Worm (Caenorhabditis elegans) whole organism, mixed stage, embryonic: Measurements from ENCODE around the gene C43H6.4.

Source experiments
- M03D4.4 ChIP-seq: sonication (generic microtip); optimal IDR thresholded peaks from 2 replicates; lab custom pipeline; 2017; ENCODE audit warnings: mild to moderate bottlenecking, missing genetic modification characterization, missing compliant biosample characterization
- ceh-39 ChIP-seq: fragments of 150-350 bp; optimal IDR thresholded peaks from 2 replicates; lab custom pipeline; 2014; ENCODE audit warnings: missing biosample characterization, missing genetic modification characterization
- flh-1 ChIP-seq: fragments of 200-800 bp; sonication (Bioruptor generic); optimal IDR thresholded peaks from 2 replicates; lab custom pipeline; 2018; ENCODE audit warnings: mild to moderate bottlenecking, missing genetic modification characterization, moderate library complexity, missing compliant biosample characterization
- ham-2 ChIP-seq: fragments of 200-800 bp; sonication (Bioruptor generic); optimal IDR thresholded peaks from 2 replicates; lab custom pipeline; 2018; ENCODE audit warnings: mild to moderate bottlenecking, missing genetic modification characterization, missing compliant biosample characterization
- lin-13 ChIP-seq: fragments of 150-350 bp; optimal IDR thresholded peaks from 2 replicates; lab custom pipeline; 2014; ENCODE audit warnings: missing biosample characterization, missing genetic modification characterization
- lsy-2 ChIP-seq: fragments of 150-350 bp; optimal IDR thresholded peaks from 2 replicates; lab custom pipeline; 2014; ENCODE audit warnings: missing biosample characterization, missing genetic modification characterization
- nhr-2 ChIP-seq: fragments of 150-350 bp; optimal IDR thresholded peaks from 2 replicates; lab custom pipeline; 2014; ENCODE audit warnings: missing biosample characterization, missing genetic modification characterization
- nhr-237 ChIP-seq: fragments of 150-350 bp; optimal IDR thresholded peaks from 2 replicates; lab custom pipeline; 2014; ENCODE audit warnings: missing biosample characterization, missing genetic modification characterization
- snpc-4 ChIP-seq: fragments of 150-350 bp; optimal IDR thresholded peaks from 2 replicates; lab custom pipeline; 2014; ENCODE audit warnings: missing biosample characterization, missing genetic modification characterization
- sptf-1 ChIP-seq: sonication (generic microtip); optimal IDR thresholded peaks from 2 replicates; lab custom pipeline; 2017; ENCODE audit warnings: mild to moderate bottlenecking, missing genetic modification characterization, moderate library complexity, missing compliant biosample characterization
- unc-39 ChIP-seq: fragments of 150-350 bp; optimal IDR thresholded peaks from 2 replicates; lab custom pipeline; 2014; ENCODE audit warnings: missing biosample characterization, missing genetic modification characterization
- unc-62 ChIP-seq: fragments of 150-350 bp; optimal IDR thresholded peaks from 2 replicates; lab custom pipeline; 2014; ENCODE audit warnings: missing biosample characterization, missing genetic modification reagents, missing genetic modification characterization
- zip-8 ChIP-seq: fragments of 150-350 bp; optimal IDR thresholded peaks from 2 replicates; lab custom pipeline; 2014; ENCODE audit warnings: missing biosample characterization, missing genetic modification characterization
- ztf-11 ChIP-seq: fragments of 150-350 bp; optimal IDR thresholded peaks from 2 replicates; lab custom pipeline; 2014; ENCODE audit warnings: missing biosample characterization, missing genetic modification characterization

- TF ChIP-seq flh-1 (no peak), nhr-237 (tag; lab: Kevin White, UChicago) (no peak), M03D4.4 (tag; lab: Kevin White, UChicago) (no peak), snpc-4 (tag; lab: Kevin White, UChicago) (no peak), ham-2 (GFP tag; lab: Kevin White, UChicago) (no peak), lin-13 (tag; lab: Kevin White, UChicago) (no peak), ceh-39 (no peak), unc-39 (no peak), zip-8 (tag; lab: Kevin White, UChicago) (no peak), unc-62 (GFP tag; lab: Kevin White, UChicago) (no peak), nhr-2 (tag; lab: Kevin White, UChicago) (no peak), ztf-11 (tag; lab: Kevin White, UChicago) (no peak), lsy-2 (tag; lab: Kevin White, UChicago) (no peak), sptf-1 (tag; lab: Kevin White, UChicago) (no peak)
Measured at ce11 chrX:2413277-2413676, 9.5 kb downstream of the C43H6.4 start, which contains the start of gene hlh-15.
